Worm (Caenorhabditis elegans) whole organism, young adult: ENCODE measurements around the gene moma-1.

Source experiments
- B0035.1 ChIP-seq: sonication (generic microtip); optimal IDR thresholded peaks from 2 replicates; lab custom pipeline; 2016; ENCODE audit warnings: missing genetic modification characterization, mild to moderate bottlenecking, missing compliant biosample characterization, missing genotype, missing genetic modification reagents
- B0336.3 ChIP-seq: fragments of 200-800 bp; sonication (Bioruptor generic); IDR thresholded peaks from 2 replicates; pipeline ENCODE4 v1.3.6; 2022; ENCODE audit warnings: missing genetic modification characterization, missing compliant biosample characterization
- F22D6.2 ChIP-seq: sonication (generic microtip); optimal IDR thresholded peaks from 2 replicates; lab custom pipeline; 2016; ENCODE audit warnings: mild to moderate bottlenecking, missing genetic modification characterization, missing compliant biosample characterization
- F37B4.10 ChIP-seq: fragments of 200-800 bp; sonication (Bioruptor generic); IDR thresholded peaks from 2 replicates; pipeline ENCODE4 v1.3.6; 2022; ENCODE audit warnings: missing genetic modification characterization, missing compliant biosample characterization
- K12H6.12 ChIP-seq: fragments of 200-800 bp; sonication (Bioruptor generic); optimal IDR thresholded peaks from 2 replicates; lab custom pipeline; 2018; ENCODE audit warnings: mild to moderate bottlenecking, missing genetic modification characterization, missing compliant biosample characterization
- T26A5.8 ChIP-seq: sonication (generic microtip); optimal IDR thresholded peaks from 2 replicates; lab custom pipeline; 2016; ENCODE audit warnings: missing genetic modification characterization, missing compliant biosample characterization
- Y53G8AR.9 ChIP-seq: fragments of 200-800 bp; sonication (Bioruptor generic); conservative IDR thresholded peaks from 2 replicates; pipeline ENCODE4 v1.3.6; 2022; ENCODE audit warnings: missing genetic modification reagents, missing genetic modification characterization, missing compliant biosample characterization
- Y79H2A.3 ChIP-seq: fragments of 200-800 bp; sonication (Bioruptor generic); conservative IDR thresholded peaks from 2 replicates; pipeline ENCODE4 v1.3.6; 2022; ENCODE audit warnings: missing genetic modification reagents, missing genetic modification characterization, missing compliant biosample characterization
- ama-1 ChIP-seq, 3 experiments: fragments of 150-350 bp in 1 of 3; sonication (generic microtip) in 2 of 3; optimal IDR thresholded peaks; 2 replicates each; lab custom pipeline; 2014 to 2018; ENCODE audit warnings: missing biosample characterization in 2 of 3, missing genetic modification characterization in 2 of 3, missing genetic modification reagents in 2 of 3
- aptf-3 ChIP-seq: fragments of 200-800 bp; sonication (Bioruptor generic); IDR thresholded peaks from 2 replicates; pipeline ENCODE4 v1.3.6; 2022; ENCODE audit warnings: missing genetic modification characterization, missing compliant biosample characterization
- atf-7 ChIP-seq: sonication (generic microtip); optimal IDR thresholded peaks from 2 replicates; lab custom pipeline; 2017; ENCODE audit warnings: mild to moderate bottlenecking, missing genetic modification characterization, missing compliant biosample characterization
- attf-3 ChIP-seq: fragments of 200-800 bp; sonication (Bioruptor generic); conservative IDR thresholded peaks from 2 replicates; pipeline ENCODE4 v1.3.6; 2022; ENCODE audit warnings: missing genetic modification reagents, missing genetic modification characterization, missing compliant biosample characterization
- attf-5 ChIP-seq: fragments of 200-800 bp; sonication (Bioruptor generic); optimal IDR thresholded peaks from 2 replicates; lab custom pipeline; 2018; ENCODE audit warnings: mild to moderate bottlenecking, missing genetic modification characterization, missing compliant biosample characterization
- ccch-3 ChIP-seq: fragments of 200-800 bp; sonication (Bioruptor generic); optimal IDR thresholded peaks from 2 replicates; lab custom pipeline; 2018; ENCODE audit warnings: mild to moderate bottlenecking, missing genetic modification characterization, missing compliant biosample characterization
- cebp-1 ChIP-seq, 2 experiments: fragments of 200-800 bp in 1 of 2; sonication (Bioruptor generic) in 1 of 2; sonication (generic microtip) in 1 of 2; IDR thresholded peaks in 1 of 2; optimal IDR thresholded peaks in 1 of 2; 2 replicates each; pipeline versions ENCODE4 v1.3.6 to Lab custom; 2017 to 2022; ENCODE audit warnings: missing compliant biosample characterization in 2 of 2, missing genetic modification characterization in 2 of 2, mild to moderate bottlenecking in 1 of 2, missing genetic modification reagents in 1 of 2, moderate library complexity in 1 of 2
- cebp-2 ChIP-seq: fragments of 200-800 bp; sonication (Bioruptor generic); IDR thresholded peaks from 2 replicates; pipeline ENCODE4 v1.3.6; 2022; ENCODE audit warnings: missing genetic modification characterization, missing compliant biosample characterization
- ceh-40 ChIP-seq: fragments of 200-800 bp; sonication (Bioruptor generic); IDR thresholded peaks from 2 replicates; pipeline ENCODE4 v1.3.6; 2022; ENCODE audit warnings: missing genetic modification characterization, missing compliant biosample characterization
- die-1 ChIP-seq: sonication (generic microtip); optimal IDR thresholded peaks from 2 replicates; lab custom pipeline; 2016; ENCODE audit warnings: missing genotype, mild to moderate bottlenecking, missing genetic modification characterization, missing compliant biosample characterization
- dox-1 ChIP-seq: fragments of 200-800 bp; sonication (Bioruptor generic); IDR thresholded peaks from 2 replicates; pipeline ENCODE4 v1.3.6; 2022; ENCODE audit warnings: missing genetic modification reagents, missing genetic modification characterization, missing compliant biosample characterization
- dpff-1 ChIP-seq: sonication (generic microtip); optimal IDR thresholded peaks from 2 replicates; lab custom pipeline; 2017; ENCODE audit warnings: mild to moderate bottlenecking, missing genetic modification characterization, missing compliant biosample characterization
- egl-18 ChIP-seq: fragments of 200-800 bp; sonication (Bioruptor generic); IDR thresholded peaks from 2 replicates; pipeline ENCODE4 v1.3.6; 2022; ENCODE audit warnings: missing genetic modification reagents, missing genetic modification characterization, missing compliant biosample characterization
- gei-17 ChIP-seq: fragments of 200-800 bp; sonication (Bioruptor generic); optimal IDR thresholded peaks from 2 replicates; lab custom pipeline; 2018; ENCODE audit warnings: mild to moderate bottlenecking, missing genetic modification characterization, missing compliant biosample characterization
- hsf-1 ChIP-seq: fragments of 200-800 bp; sonication (Bioruptor generic); IDR thresholded peaks from 2 replicates; pipeline ENCODE4 v1.3.6; 2022; ENCODE audit warnings: missing genetic modification reagents, missing genetic modification characterization, missing compliant biosample characterization
- let-526 ChIP-seq: fragments of 200-800 bp; sonication (Bioruptor generic); IDR thresholded peaks from 2 replicates; pipeline ENCODE4 v1.3.6; 2022; ENCODE audit warnings: missing genetic modification reagents, missing genetic modification characterization, missing compliant biosample characterization
- let-607 ChIP-seq, 2 experiments: fragments of 200-800 bp in 1 of 2; sonication (Bioruptor generic) in 1 of 2; sonication (generic microtip) in 1 of 2; optimal IDR thresholded peaks; 2 replicates each; lab custom pipeline; 2016 to 2018; ENCODE audit warnings: mild to moderate bottlenecking in 2 of 2, missing compliant biosample characterization in 2 of 2, missing genetic modification characterization in 2 of 2, moderate library complexity in 2 of 2, missing genotype in 1 of 2
- lin-35 ChIP-seq, 3 experiments: fragments of 150-350 bp in 2 of 3; sonication (generic microtip) in 1 of 3; optimal IDR thresholded peaks; 2 replicates each; lab custom pipeline; 2014 to 2018; ENCODE audit warnings: missing biosample characterization in 3 of 3, missing genetic modification characterization in 3 of 3, missing genetic modification reagents in 3 of 3
- lin-40 ChIP-seq: sonication (generic microtip); optimal IDR thresholded peaks from 2 replicates; lab custom pipeline; 2016; ENCODE audit warnings: missing genetic modification characterization, mild to moderate bottlenecking, missing compliant biosample characterization, missing genotype, missing genetic modification reagents
- lin-54 ChIP-seq: fragments of 200-800 bp; sonication (Bioruptor generic); optimal IDR thresholded peaks from 2 replicates; lab custom pipeline; 2018; ENCODE audit warnings: mild to moderate bottlenecking, missing genetic modification characterization, missing compliant biosample characterization
- madf-10 ChIP-seq: sonication (generic microtip); optimal IDR thresholded peaks from 2 replicates; lab custom pipeline; 2016; ENCODE audit warnings: mild to moderate bottlenecking, missing genetic modification characterization, missing compliant biosample characterization
- madf-3 ChIP-seq: fragments of 200-800 bp; sonication (Bioruptor generic); IDR thresholded peaks from 2 replicates; pipeline ENCODE4 v1.3.6; 2022; ENCODE audit warnings: missing genetic modification reagents, missing genetic modification characterization, missing compliant biosample characterization
- madf-8 ChIP-seq: fragments of 200-800 bp; sonication (Bioruptor generic); conservative IDR thresholded peaks from 2 replicates; pipeline ENCODE4 v1.3.6; 2022; ENCODE audit warnings: missing genetic modification reagents, missing genetic modification characterization, missing compliant biosample characterization
- mcd-1 ChIP-seq: fragments of 200-800 bp; sonication (Bioruptor generic); IDR thresholded peaks from 2 replicates; pipeline ENCODE4 v1.3.6; 2022; ENCODE audit warnings: missing genetic modification reagents, missing genetic modification characterization, missing compliant biosample characterization
- nfya-2 ChIP-seq: fragments of 200-800 bp; sonication (Bioruptor generic); IDR thresholded peaks from 2 replicates; pipeline ENCODE4 v1.3.6; 2022; ENCODE audit warnings: missing genetic modification reagents, missing genetic modification characterization, missing compliant biosample characterization
- nfyb-1 ChIP-seq: fragments of 200-800 bp; sonication (Bioruptor generic); IDR thresholded peaks from 2 replicates; pipeline ENCODE4 v1.3.6; 2022; ENCODE audit warnings: missing genetic modification reagents, missing genetic modification characterization, missing compliant biosample characterization
- nhr-27 ChIP-seq: fragments of 200-800 bp; sonication (Bioruptor generic); optimal IDR thresholded peaks from 2 replicates; lab custom pipeline; 2018; ENCODE audit warnings: mild to moderate bottlenecking, missing genetic modification characterization, moderate library complexity, missing compliant biosample characterization
- nhr-80 ChIP-seq: sonication (generic microtip); optimal IDR thresholded peaks from 2 replicates; lab custom pipeline; 2016; ENCODE audit warnings: missing genetic modification characterization, missing compliant biosample characterization
- nhr-90 ChIP-seq: sonication (generic microtip); optimal IDR thresholded peaks from 2 replicates; lab custom pipeline; 2016; ENCODE audit warnings: missing genotype, mild to moderate bottlenecking, missing genetic modification characterization, missing compliant biosample characterization
- pbrm-1 ChIP-seq: fragments of 200-800 bp; sonication (Bioruptor generic); IDR thresholded peaks from 2 replicates; pipeline ENCODE4 v1.3.6; 2022; ENCODE audit warnings: missing genetic modification reagents, missing genetic modification characterization, missing compliant biosample characterization
- rpc-1 ChIP-seq, 2 experiments: fragments of 150-350 bp in 1 of 2; sonication (generic microtip) in 1 of 2; optimal IDR thresholded peaks; 2 replicates each; lab custom pipeline; 2014 to 2018; ENCODE audit warnings: missing biosample characterization in 1 of 2, missing genetic modification characterization in 1 of 2, missing genetic modification reagents in 1 of 2, missing genotype in 1 of 2
- snpc-4 ChIP-seq, 5 experiments: fragments of 150-350 bp in 1 of 5; sonication (generic microtip) in 4 of 5; optimal IDR thresholded peaks; 2 replicates each; lab custom pipeline; 2014 to 2018; ENCODE audit warnings: missing genetic modification characterization in 5 of 5, missing biosample characterization in 3 of 5, antibody characterized with exemption in 2 of 5, mild to moderate bottlenecking in 2 of 5, missing compliant biosample characterization in 2 of 5, missing genotype in 2 of 5, moderate library complexity in 2 of 5, missing genetic modification reagents in 1 of 5
- tlf-1 ChIP-seq: fragments of 200-800 bp; sonication (Bioruptor generic); optimal IDR thresholded peaks from 2 replicates; lab custom pipeline; 2018; ENCODE audit warnings: mild to moderate bottlenecking, missing genetic modification characterization, missing compliant biosample characterization
- unc-130 ChIP-seq: sonication (generic microtip); optimal IDR thresholded peaks from 2 replicates; lab custom pipeline; 2016; ENCODE audit warnings: missing genetic modification reagents, missing genetic modification characterization, missing compliant biosample characterization
- unc-62 ChIP-seq: fragments of 150-350 bp; optimal IDR thresholded peaks from 2 replicates; lab custom pipeline; 2014; ENCODE audit warnings: missing biosample characterization, missing genetic modification reagents, missing genetic modification characterization
- zim-3 ChIP-seq: sonication (generic microtip); optimal IDR thresholded peaks from 2 replicates; lab custom pipeline; 2017; ENCODE audit warnings: mild to moderate bottlenecking, missing genetic modification characterization, moderate library complexity, missing compliant biosample characterization
- ztf-18 ChIP-seq: sonication (generic microtip); optimal IDR thresholded peaks from 2 replicates; lab custom pipeline; 2016; ENCODE audit warnings: missing genotype, mild to moderate bottlenecking, missing genetic modification characterization, missing compliant biosample characterization
- ztf-25 ChIP-seq: fragments of 200-800 bp; sonication (Bioruptor generic); IDR thresholded peaks from 2 replicates; pipeline ENCODE4 v1.3.6; 2022; ENCODE audit warnings: missing genetic modification reagents, missing genetic modification characterization, missing compliant biosample characterization
- ztf-26 ChIP-seq: sonication (generic microtip); optimal IDR thresholded peaks from 2 replicates; lab custom pipeline; 2017; ENCODE audit warnings: missing genetic modification characterization, missing compliant biosample characterization

The moma-1 gene

DNA sequence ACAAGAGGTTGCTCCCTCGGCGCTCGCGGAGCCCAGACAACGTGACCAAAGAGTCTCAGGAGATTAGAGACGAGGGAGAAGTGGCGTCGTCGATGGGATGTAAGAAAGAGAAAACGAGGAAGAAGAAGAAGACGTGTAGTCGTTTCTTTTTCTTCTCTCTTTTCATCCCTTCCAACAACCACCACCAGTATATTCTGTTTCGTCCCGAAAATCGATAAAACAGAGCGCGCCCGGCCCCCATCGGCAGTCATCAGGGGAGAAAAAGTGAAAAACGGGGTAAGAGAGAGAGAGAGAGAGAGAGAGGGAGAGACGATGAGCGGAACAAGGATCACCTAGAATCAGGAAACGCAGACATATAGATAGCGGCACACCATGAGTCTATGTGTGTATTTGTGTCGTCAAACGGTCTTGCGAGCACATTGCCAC lies 35.7 kb upstream of the moma-1 start:
- no peak for TF ChIP-seq ama-1 (optimal IDR thresholded peaks at IDR 0.05; lab: Kevin White, UChicago)
- no peak for TF ChIP-seq ama-1 (GFP tag; optimal IDR thresholded peaks at IDR 0.05; lab: Kevin White, UChicago)
- no peak for TF ChIP-seq atf-7 (tag; lab: Kevin White, UChicago)
- no peak for TF ChIP-seq ccch-3
- no peak for TF ChIP-seq madf-8
- peak; percentile 56 for TF ChIP-seq ztf-26 (tag; lab: Kevin White, UChicago)
- TF ChIP-seq Y53G8AR.9 (GFP tag; lab: Robert Waterston, UW): 0 out of 2 replicates have a peak, but pooled peaks have one; percentile 30
- TF ChIP-seq gei-17 (GFP tag; lab: Kevin White, UChicago): no peak
- TF ChIP-seq dox-1 (GFP tag; lab: Robert Waterston, UW): peak; percentile 59; the same call in 1 of the 2 replicates
- TF ChIP-seq unc-130: no peak
- TF ChIP-seq aptf-3 (GFP tag; lab: Robert Waterston, UW): no peak
- no peak for TF ChIP-seq Y79H2A.3 (GFP tag; lab: Robert Waterston, UW)
- no peak for TF ChIP-seq nhr-27
- no peak for TF ChIP-seq unc-62 (GFP tag; lab: Kevin White, UChicago)
- TF ChIP-seq zim-3 (tag; lab: Kevin White, UChicago): no peak
- TF ChIP-seq egl-18 (GFP tag; lab: Robert Waterston, UW): no peak
- TF ChIP-seq ztf-25 (GFP tag; lab: Robert Waterston, UW): no peak
- peak; percentile 77 for TF ChIP-seq K12H6.12
- no peak for TF ChIP-seq madf-3 (GFP tag; lab: Robert Waterston, UW)
- TF ChIP-seq ztf-18: no peak
- TF ChIP-seq nhr-80: peak; percentile 75
- no peak for TF ChIP-seq nfya-2 (GFP tag; lab: Robert Waterston, UW)
- TF ChIP-seq snpc-4 (GFP tag; optimal IDR thresholded peaks at IDR 0.05; lab: Kevin White, UChicago): peak; percentile 41
- TF ChIP-seq snpc-4 (tag; optimal IDR thresholded peaks at IDR 0.05; lab: Kevin White, UChicago): peak in 2 of 4 experiments; percentile 34 to 43
- TF ChIP-seq rpc-1 (optimal IDR thresholded peaks at IDR 0.05; lab: Kevin White, UChicago): no peak
- TF ChIP-seq rpc-1 (tag; optimal IDR thresholded peaks at IDR 0.05; lab: Kevin White, UChicago): no peak
- TF ChIP-seq hsf-1 (GFP tag; lab: Robert Waterston, UW): no peak
- peak; percentile 38; the same call in 1 of the 2 replicates for TF ChIP-seq B0336.3
- peak in 1 of 3 experiments; percentile 41 for TF ChIP-seq lin-35 (GFP tag; optimal IDR thresholded peaks at IDR 0.05; lab: Kevin White, UChicago)
- 0 out of 2 replicates have a peak, but pooled peaks have one; percentile 53 for TF ChIP-seq nfyb-1
- TF ChIP-seq nhr-90 (tag; lab: Kevin White, UChicago): peak; percentile 9
- TF ChIP-seq ceh-40 (GFP tag; lab: Robert Waterston, UW): no peak
- no peak for TF ChIP-seq cebp-1 (GFP tag; IDR thresholded peaks at IDR 0.05; lab: Robert Waterston, UW)
- peak; percentile 76 for TF ChIP-seq cebp-1 (tag; optimal IDR thresholded peaks at IDR 0.05; lab: Kevin White, UChicago)
- peak; percentile 18 for TF ChIP-seq lin-54 (GFP tag; lab: Kevin White, UChicago)
- no peak for TF ChIP-seq dpff-1 (tag; lab: Kevin White, UChicago)
- TF ChIP-seq T26A5.8 (tag; lab: Kevin White, UChicago): no peak
- TF ChIP-seq cebp-2: no peak
- TF ChIP-seq lin-40: peak; percentile 76
- TF ChIP-seq mcd-1 (GFP tag; lab: Robert Waterston, UW): peak; percentile 71
- TF ChIP-seq attf-3: 0 out of 2 replicates have a peak, but pooled peaks have one; percentile 26
- no peak for TF ChIP-seq F22D6.2 (tag; lab: Kevin White, UChicago)
- TF ChIP-seq let-526 (GFP tag; lab: Robert Waterston, UW): no peak
- TF ChIP-seq B0035.1: no peak
- TF ChIP-seq die-1: no peak
- no peak for TF ChIP-seq tlf-1 (GFP tag; lab: Kevin White, UChicago)
- TF ChIP-seq madf-10 (tag; lab: Kevin White, UChicago): no peak
- TF ChIP-seq let-607 (tag; optimal IDR thresholded peaks at IDR 0.05; lab: Kevin White, UChicago): no peak
- TF ChIP-seq attf-5: peak; percentile 83
- no peak for TF ChIP-seq F37B4.10 (GFP tag; lab: Robert Waterston, UW)
- TF ChIP-seq pbrm-1 (GFP tag; lab: Robert Waterston, UW): peak; percentile 41; the same call in 1 of the 2 replicates
